Worm (Caenorhabditis elegans): ENCODE data around the gene tbc-6.

Gene tbc-6

DNA sequence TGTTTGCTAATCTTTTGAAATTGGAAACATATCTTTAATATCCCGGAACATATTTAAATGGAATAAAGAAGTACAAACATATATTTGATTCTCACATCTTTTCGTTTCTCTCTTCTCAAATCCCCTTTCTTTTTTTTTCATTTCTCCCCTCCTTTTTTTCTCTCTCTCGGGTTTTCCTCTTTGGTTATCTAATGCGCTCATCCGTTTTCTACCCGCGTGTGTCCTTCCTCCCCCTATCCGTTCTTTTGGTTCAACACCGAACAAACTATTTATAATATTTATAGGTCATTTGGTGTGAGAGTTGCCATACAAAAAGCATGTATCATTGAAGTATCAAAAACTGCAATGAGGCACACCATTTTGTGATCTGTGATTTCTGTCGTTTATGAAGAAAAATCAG lies 24.0 kb upstream of the tbc-6 start (continued):
- no peak for TF ChIP-seq nhr-77 (tag; optimal IDR thresholded peaks at IDR 0.05)
- TF ChIP-seq lin-14 (GFP tag; optimal IDR thresholded peaks at IDR 0.05), result peak; percentile 91
- no peak for TF ChIP-seq fkh-4 (tag; optimal IDR thresholded peaks at IDR 0.05; ENCODE audit: borderline replicate concordance)
- TF ChIP-seq zip-4 (GFP tag; optimal IDR thresholded peaks at IDR 0.05), result no peak
- no peak for TF ChIP-seq jun-1 (tag; optimal IDR thresholded peaks at IDR 0.05)
- no peak for TF ChIP-seq pqm-1 (tag; optimal IDR thresholded peaks at IDR 0.05)
- no peak for TF ChIP-seq lin-15B (tag; optimal IDR thresholded peaks at IDR 0.05)
- peak; percentile 95 for TF ChIP-seq blmp-1 (tag; optimal IDR thresholded peaks at IDR 0.05)
- TF ChIP-seq mef-2 (tag; optimal IDR thresholded peaks at IDR 0.05), result no peak
- no peak for TF ChIP-seq sptf-1 (tag; optimal IDR thresholded peaks at IDR 0.05)
- peak; percentile 41 for TF ChIP-seq egl-13 (tag; optimal IDR thresholded peaks at IDR 0.05)
- TF ChIP-seq fos-1 (tag; optimal IDR thresholded peaks at IDR 0.05), result no peak
- no peak for TF ChIP-seq hpl-2 (GFP tag; optimal IDR thresholded peaks at IDR 0.05)
- TF ChIP-seq tlp-1 (tag; optimal IDR thresholded peaks at IDR 0.05), result no peak
- no peak for TF ChIP-seq ceh-63 (GFP tag; optimal IDR thresholded peaks at IDR 0.05)
- TF ChIP-seq efl-1 (optimal IDR thresholded peaks at IDR 0.05), result no peak
- no peak for TF ChIP-seq efl-1 (GFP tag; optimal IDR thresholded peaks at IDR 0.05 in 1 of 2)
- TF ChIP-seq unc-86 (tag; optimal IDR thresholded peaks at IDR 0.05), result no peak
- TF ChIP-seq ztf-11 (tag; optimal IDR thresholded peaks at IDR 0.05), result no peak
- no peak for TF ChIP-seq F16B12.6 (tag; optimal IDR thresholded peaks at IDR 0.05)
- no peak for TF ChIP-seq ceh-88 (GFP tag; IDR thresholded peaks at IDR 0.05)
- no peak for TF ChIP-seq lin-35 (GFP tag; optimal IDR thresholded peaks at IDR 0.05)
- TF ChIP-seq sup-37 (GFP tag; optimal IDR thresholded peaks at IDR 0.05), result no peak
- peak; percentile 69 for TF ChIP-seq fkh-10 (GFP tag; optimal IDR thresholded peaks at IDR 0.05)
- peak; percentile 1 for TF ChIP-seq fkh-8 (tag; optimal IDR thresholded peaks at IDR 0.05)
- peak; percentile 6 for TF ChIP-seq nhr-47 (tag; optimal IDR thresholded peaks at IDR 0.05)
- TF ChIP-seq nhr-84 (tag; optimal IDR thresholded peaks at IDR 0.05), result no peak
- no peak for TF ChIP-seq ces-1 (GFP tag; optimal IDR thresholded peaks at IDR 0.05)
- no peak for TF ChIP-seq hlh-4 (tag; optimal IDR thresholded peaks at IDR 0.05)
- TF ChIP-seq unc-30 (tag; optimal IDR thresholded peaks at IDR 0.05), result no peak
- peak in 1 of 3 experiments; percentile 25 for TF ChIP-seq ceh-82 (tag; optimal IDR thresholded peaks at IDR 0.05)
- no peak for TF ChIP-seq dsc-1 (tag; optimal IDR thresholded peaks at IDR 0.05)
- TF ChIP-seq rnt-1 (tag; optimal IDR thresholded peaks at IDR 0.05), result no peak
- TF ChIP-seq pax-3 (tag; optimal IDR thresholded peaks at IDR 0.05), result no peak
- no peak for TF ChIP-seq aha-1 (tag; optimal IDR thresholded peaks at IDR 0.05)
- TF ChIP-seq Y116A8C.19 (tag; optimal IDR thresholded peaks at IDR 0.05; ENCODE audit: borderline replicate concordance), result no peak
- TF ChIP-seq ceh-90 (tag; optimal IDR thresholded peaks at IDR 0.05), result no peak
- TF ChIP-seq tbx-2 (tag; optimal IDR thresholded peaks at IDR 0.05), result no peak
- TF ChIP-seq C34B4.2 (tag; optimal IDR thresholded peaks at IDR 0.05), result no peak
- no peak for TF ChIP-seq lin-13 (GFP tag; optimal IDR thresholded peaks at IDR 0.05)
- TF ChIP-seq efl-3 (GFP tag; optimal IDR thresholded peaks at IDR 0.05), result no peak
- TF ChIP-seq nhr-71 (tag; optimal IDR thresholded peaks at IDR 0.05), result peak; percentile 50
- no peak for TF ChIP-seq aly-2 (tag; optimal IDR thresholded peaks at IDR 0.05)
- no peak for TF ChIP-seq unc-130 (tag; optimal IDR thresholded peaks at IDR 0.05)
- no peak for TF ChIP-seq isw-1 (GFP tag; IDR thresholded peaks at IDR 0.05)
- peak; percentile 19 to 26 for TF ChIP-seq lsy-2 (tag; optimal IDR thresholded peaks at IDR 0.05)
- no peak for TF ChIP-seq lin-39 (tag; optimal IDR thresholded peaks at IDR 0.05)
- TF ChIP-seq nhr-20 (tag; optimal IDR thresholded peaks at IDR 0.05), result peak; percentile 64
- TF ChIP-seq unc-98 (GFP tag; IDR thresholded peaks at IDR 0.05), result no peak
- no peak for TF ChIP-seq xbp-1 (tag; optimal IDR thresholded peaks at IDR 0.05)

All from whole organism, L1 larva.